Fruit fly (Drosophila melanogaster): Measurements from ENCODE around the gene CG10340.

Gene CG10340

DNA sequence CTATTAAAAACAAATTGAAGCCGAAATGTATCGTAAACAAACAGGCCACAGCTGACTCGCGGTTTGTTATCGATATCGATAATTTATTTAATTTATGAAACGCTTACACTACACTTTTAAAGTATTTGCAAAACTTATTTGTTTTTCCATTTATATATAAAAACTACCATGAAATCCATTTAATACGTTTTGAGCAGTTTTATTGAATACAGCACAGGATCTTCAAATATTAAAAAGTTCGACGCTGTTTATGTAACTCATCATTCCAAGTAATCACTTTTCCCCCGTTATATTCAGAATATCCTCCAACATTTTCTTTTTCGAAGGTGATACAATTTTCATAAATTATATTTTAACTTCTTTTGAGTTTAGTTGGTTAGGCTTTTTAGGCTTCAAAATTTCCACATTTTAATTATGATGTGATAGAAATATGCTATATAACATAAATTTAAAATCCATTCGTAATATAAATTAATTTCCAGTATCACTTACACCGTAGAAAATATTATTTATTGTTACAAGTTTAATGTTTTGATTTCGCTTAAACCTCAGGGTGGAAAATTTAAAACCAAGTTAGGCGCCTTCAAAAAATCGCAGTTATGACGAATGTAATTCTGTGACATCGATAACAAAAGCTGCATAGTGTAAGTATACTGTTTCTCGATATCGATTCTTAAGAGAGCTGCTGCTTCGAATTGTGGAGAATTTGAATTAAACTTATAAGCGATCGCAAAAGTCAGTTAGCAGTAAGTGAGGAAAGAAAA lies 32.9 kb upstream of the CG10340 start, which contains the start of the genes CG10324 and CCT3 (continued):
- no peak for TF ChIP-seq sim (GFP tag; IDR thresholded peaks at IDR 0.05)
- TF ChIP-seq CG11695 (GFP tag; IDR thresholded peaks at IDR 0.05) = peak; percentile 59; the same call in 2 of the 3 replicates
- TF ChIP-seq CG7928 (GFP tag; optimal IDR thresholded peaks at IDR 0.05) = peak; percentile 26
- peak in 2 of 3 experiments; percentile 74 to 89 for TF ChIP-seq lola (GFP tag; optimal IDR thresholded peaks at IDR 0.05)
- TF ChIP-seq CG10959 (GFP tag; IDR thresholded peaks at IDR 0.05) = no peak
- TF ChIP-seq caup (GFP tag; optimal IDR thresholded peaks at IDR 0.05; ENCODE audit: severe bottlenecking) = peak; percentile 53
- peak; percentile 79 for TF ChIP-seq Meics (GFP tag; optimal IDR thresholded peaks at IDR 0.05)
- no peak for TF ChIP-seq Doc2 (GFP tag; IDR thresholded peaks at IDR 0.05)
- TF ChIP-seq bbx (GFP tag; IDR thresholded peaks at IDR 0.05; ENCODE audit: partially characterized antibody) = peak; percentile 76
- peak; percentile 37 for TF ChIP-seq Six4 (GFP tag; optimal IDR thresholded peaks at IDR 0.05)
- peak in 1 of 2 experiments; percentile 37 for TF ChIP-seq insv (GFP tag; optimal IDR thresholded peaks at IDR 0.05)
- TF ChIP-seq CG6683 (GFP tag; optimal IDR thresholded peaks at IDR 0.05) = peak; percentile 2
- peak; percentile 62 for TF ChIP-seq BtbVII (GFP tag; optimal IDR thresholded peaks at IDR 0.05)
- TF ChIP-seq CG6765 (GFP tag; optimal IDR thresholded peaks at IDR 0.05) = peak; percentile 71
- TF ChIP-seq CG32767 (GFP tag; IDR thresholded peaks at IDR 0.05) = peak; percentile 54
- TF ChIP-seq CG7556 (GFP tag; optimal IDR thresholded peaks at IDR 0.05) = peak; percentile 66
- peak; percentile 11 for TF ChIP-seq Side (GFP tag; optimal IDR thresholded peaks at IDR 0.05)
- peak; percentile 19 for TF ChIP-seq CrebB (tag; optimal IDR thresholded peaks at IDR 0.05)
- no peak for TF ChIP-seq nau (GFP tag; optimal IDR thresholded peaks at IDR 0.05)
- peak; percentile 67; the same call in 2 of the 3 replicates for TF ChIP-seq ci (GFP tag; IDR thresholded peaks at IDR 0.05)
- peak; percentile 87 for TF ChIP-seq Ets65A (GFP tag)
- TF ChIP-seq CG4404 (GFP tag; IDR thresholded peaks at IDR 0.05) = 0 out of 2 replicates have a peak, but pooled peaks have one; percentile 17
- peak; percentile 42 for TF ChIP-seq CG15601 (tag; optimal IDR thresholded peaks at IDR 0.05)
- peak; percentile 34; the same call in 1 of the 2 replicates for TF ChIP-seq sob (GFP tag; IDR thresholded peaks at IDR 0.05)
- TF ChIP-seq Mad (GFP tag; optimal IDR thresholded peaks at IDR 0.05) = peak; percentile 60
- peak; percentile 46 for TF ChIP-seq trem (tag; optimal IDR thresholded peaks at IDR 0.05)
- peak; percentile 49 for TF ChIP-seq sisA (GFP tag; IDR thresholded peaks at IDR 0.05)
- peak; percentile 26; the same call in 1 of the 2 replicates for TF ChIP-seq sens-2 (GFP tag; IDR thresholded peaks at IDR 0.05)
- peak; percentile 63 for TF ChIP-seq HLH3B (GFP tag; IDR thresholded peaks at IDR 0.05)
- no peak for TF ChIP-seq Dad (GFP tag; optimal IDR thresholded peaks at IDR 0.05)
- TF ChIP-seq crp (GFP tag; optimal IDR thresholded peaks at IDR 0.05) = peak; percentile 18 to 85
- TF ChIP-seq CG17361 (GFP tag; IDR thresholded peaks at IDR 0.05) = peak; percentile 87
- TF ChIP-seq CG1529 (GFP tag; optimal IDR thresholded peaks at IDR 0.05) = peak; percentile 44
- TF ChIP-seq CG32772 (GFP tag; IDR thresholded peaks at IDR 0.05) = peak; percentile 47
- peak; percentile 76 for TF ChIP-seq unpg (GFP tag; optimal IDR thresholded peaks at IDR 0.05)
- peak; percentile 45 for TF ChIP-seq mam (GFP tag; optimal IDR thresholded peaks at IDR 0.05)
- 0 out of 2 replicates have a peak, but pooled peaks have one; percentile 38 for TF ChIP-seq stc (GFP tag; IDR thresholded peaks at IDR 0.05)
- TF ChIP-seq bsh (GFP tag; optimal IDR thresholded peaks at IDR 0.05) = peak in 1 of 2 experiments; percentile 67
- peak; percentile 43 for TF ChIP-seq CG34376 (GFP tag; optimal IDR thresholded peaks at IDR 0.05)
- TF ChIP-seq tll (GFP tag; optimal IDR thresholded peaks at IDR 0.05) = no peak
- peak; percentile 70 for TF ChIP-seq CG17359 (tag; optimal IDR thresholded peaks at IDR 0.05)
- TF ChIP-seq CG12155 (GFP tag; optimal IDR thresholded peaks at IDR 0.05) = peak; percentile 22
- TF ChIP-seq schlank (tag; optimal IDR thresholded peaks at IDR 0.05) = peak; percentile 8
- peak; percentile 74 for TF ChIP-seq CG31441 (GFP tag; IDR thresholded peaks at IDR 0.05)
- TF ChIP-seq Bteb2 (GFP tag; optimal IDR thresholded peaks at IDR 0.05) = peak; percentile 45
- TF ChIP-seq NC2β (GFP tag; optimal IDR thresholded peaks at IDR 0.05) = peak; percentile 50
- TF ChIP-seq CG32532 (GFP tag; IDR thresholded peaks at IDR 0.05) = peak; percentile 74
- no peak for TF ChIP-seq Blimp-1 (GFP tag; optimal IDR thresholded peaks at IDR 0.05)

Measured in whole organism, embryonic.